Worm (Caenorhabditis elegans) whole organism, L4/young adult: Measurements from ENCODE around the gene fubl-1.

Source experiments
- W03F9.2 ChIP-seq: fragments of 150-350 bp; optimal IDR thresholded peaks from 2 replicates; lab custom pipeline; 2014; ENCODE audit warnings: missing biosample characterization, missing genetic modification characterization
- dao-5 ChIP-seq: sonication (generic microtip); optimal IDR thresholded peaks from 2 replicates; lab custom pipeline; 2016; ENCODE audit warnings: missing genotype, missing genetic modification characterization, moderate library complexity, missing compliant biosample characterization

DNA sequence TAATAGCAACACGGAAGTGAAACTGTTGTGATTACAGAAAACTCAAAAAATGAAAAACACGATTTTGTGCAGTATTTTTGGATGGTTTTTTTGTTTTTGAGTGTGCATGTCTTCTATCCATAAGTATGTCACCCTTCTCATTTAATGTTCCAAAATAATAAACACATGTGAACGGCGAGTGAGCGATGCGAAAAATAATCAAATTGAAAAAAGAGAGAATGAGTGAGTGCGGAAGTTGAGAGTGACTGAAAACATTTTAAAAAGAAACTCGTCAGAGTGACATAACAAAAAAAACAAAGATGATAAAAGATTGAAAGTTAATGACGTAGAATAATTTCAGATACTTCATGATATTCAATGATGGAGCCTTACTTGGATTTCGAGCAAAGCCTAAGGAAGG lies 10.8 kb upstream of the fubl-1 start:
- TF ChIP-seq W03F9.2 (no peak), dao-5 (tag; lab: Kevin White, UChicago) (no peak)
